Worm (Caenorhabditis elegans): ENCODE data around the gene hil-7.
"Not testable (repeated sequence)": the region's sequence is repeated elsewhere in the genome, so short reads cannot be mapped to it uniquely, and the experiment has no call there.

hil-7 gene

ce11 chrIV:6645867-6646655, at the start of gene hil-7:
hil-7 (plus strand) TSS chrIV:6646312.
- TF ChIP-seq elt-1 (tag; optimal IDR thresholded peaks at IDR 0.05; ENCODE audit: borderline replicate concordance, insufficient read depth) (no peak), sptf-1 (tag; optimal IDR thresholded peaks at IDR 0.05) (peak; percentile 58), pha-4 (tag; optimal IDR thresholded peaks at IDR 0.05) (peak; percentile 93), drap-1 (GFP tag; optimal IDR thresholded peaks at IDR 0.05) (peak; percentile 65), zip-8 (tag; optimal IDR thresholded peaks at IDR 0.05) (no peak), ceh-39 (tag; optimal IDR thresholded peaks at IDR 0.05) (no peak), unc-62 (GFP tag; optimal IDR thresholded peaks at IDR 0.05) (peak; percentile 88), snpc-4 (tag; optimal IDR thresholded peaks at IDR 0.05) (no peak), cnd-1 (tag; optimal IDR thresholded peaks at IDR 0.05) (peak; percentile 58), nhr-237 (tag; optimal IDR thresholded peaks at IDR 0.05) (peak; percentile 59), unc-120 (tag; optimal IDR thresholded peaks at IDR 0.05; ENCODE audit: poor library complexity, severe bottlenecking) (peak; percentile 100), ham-2 (GFP tag; optimal IDR thresholded peaks at IDR 0.05) (peak; percentile 96), mls-2 (tag; optimal IDR thresholded peaks at IDR 0.05) (peak; percentile 79), lin-32 (GFP tag; optimal IDR thresholded peaks at IDR 0.05) (peak; percentile 7), sem-2 (GFP tag; optimal IDR thresholded peaks at IDR 0.05) (no peak), mep-1 (tag; optimal IDR thresholded peaks at IDR 0.05) (peak; percentile 44), nhr-76 (tag; optimal IDR thresholded peaks at IDR 0.05) (no peak), lin-13 (tag; optimal IDR thresholded peaks at IDR 0.05) (no peak), unc-39 (tag; optimal IDR thresholded peaks at IDR 0.05) (peak; percentile 79), nhr-12 (tag; optimal IDR thresholded peaks at IDR 0.05) (no peak), blmp-1 (tag; optimal IDR thresholded peaks at IDR 0.05) (peak; percentile 29), M03D4.4 (tag; optimal IDR thresholded peaks at IDR 0.05) (peak; percentile 28), ceh-83 (GFP tag; optimal IDR thresholded peaks at IDR 0.05) (no peak), ztf-11 (tag; optimal IDR thresholded peaks at IDR 0.05) (peak; percentile 82), mab-5 (tag; optimal IDR thresholded peaks at IDR 0.05) (peak; percentile 73), lsy-2 (tag; optimal IDR thresholded peaks at IDR 0.05) (peak; percentile 74), nhr-2 (tag; optimal IDR thresholded peaks at IDR 0.05) (peak; percentile 21), hlh-1 (tag; optimal IDR thresholded peaks at IDR 0.05) (peak; percentile 90), ces-1 (GFP tag; optimal IDR thresholded peaks at IDR 0.05) (peak; percentile 89), elt-3 (tag; optimal IDR thresholded peaks at IDR 0.05) (no peak), flh-1 (GFP tag; optimal IDR thresholded peaks at IDR 0.05) (no peak), bed-3 (GFP tag; optimal IDR thresholded peaks at IDR 0.05) (no peak), ceh-43 (GFP tag; optimal IDR thresholded peaks at IDR 0.05) (peak; percentile 34), tbx-8 (GFP tag; optimal IDR thresholded peaks at IDR 0.05) (no peak)

- TF ChIP-seq unc-120 (tag; optimal IDR thresholded peaks at IDR 0.05; ENCODE audit: poor library complexity, severe bottlenecking): no peak
- no peak for TF ChIP-seq lin-13 (tag; optimal IDR thresholded peaks at IDR 0.05)
- TF ChIP-seq elt-1 (tag; optimal IDR thresholded peaks at IDR 0.05; ENCODE audit: borderline replicate concordance, insufficient read depth): no peak
- no peak for TF ChIP-seq nhr-12 (tag; optimal IDR thresholded peaks at IDR 0.05)
- TF ChIP-seq sptf-1 (tag; optimal IDR thresholded peaks at IDR 0.05): no peak
- TF ChIP-seq ztf-11 (tag; optimal IDR thresholded peaks at IDR 0.05): no peak
- TF ChIP-seq ham-2 (GFP tag; optimal IDR thresholded peaks at IDR 0.05): no peak
- no peak for TF ChIP-seq lsy-2 (tag; optimal IDR thresholded peaks at IDR 0.05)
- TF ChIP-seq drap-1 (GFP tag; optimal IDR thresholded peaks at IDR 0.05): no peak
- TF ChIP-seq hlh-1 (tag; optimal IDR thresholded peaks at IDR 0.05): no peak
- TF ChIP-seq ceh-43 (GFP tag; optimal IDR thresholded peaks at IDR 0.05): no peak
Measured at ce11 chrIV:6597298-6597697, 48.8 kb upstream of the hil-7 start, which contains the start of gene F38A5.6. F38A5.6 (minus strand) TSS chrIV:6597398.

DNA sequence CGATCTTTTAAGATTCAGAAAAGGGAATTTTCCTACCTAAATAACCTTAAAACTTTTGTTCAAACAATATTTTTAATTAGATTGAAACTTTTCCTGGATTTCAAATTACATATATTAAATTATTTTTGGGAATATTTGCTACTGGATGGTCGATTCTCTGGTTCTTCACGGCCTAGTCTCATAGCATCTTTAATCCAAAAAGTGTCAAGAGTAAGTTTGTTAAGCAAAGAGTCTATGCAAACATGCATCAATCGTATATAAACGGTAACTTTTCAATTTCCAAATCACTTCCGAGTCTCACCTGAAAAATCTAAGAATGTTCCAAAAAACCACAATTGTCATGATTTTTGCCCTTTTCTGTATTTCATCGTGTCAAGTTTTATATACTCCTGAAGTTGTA, 48.2 kb upstream of the hil-7 start, which contains the start of gene nspb-4:
Gene nspb-4, plus strand, starts transcription at position 301 of the 400 bp plus-strand sequence.
- not testable (repeated sequence) for TF ChIP-seq M03D4.4 (tag; optimal IDR thresholded peaks at IDR 0.05); ceh-43 (GFP tag; optimal IDR thresholded peaks at IDR 0.05); pha-4 (tag; optimal IDR thresholded peaks at IDR 0.05)
